Fruit fly (Drosophila melanogaster) whole organism, embryonic: Measurements from ENCODE around the gene CG34163.

Source experiments
- CG10147 ChIP-seq: fragments of 200-800 bp; sonication (Bioruptor generic); optimal IDR thresholded peaks from 2 replicates; lab custom pipeline; 2019; ENCODE audit warnings: missing biosample characterization, mild to moderate bottlenecking, missing genetic modification characterization, moderate library complexity
- CG1024 ChIP-seq: fragments of 200-800 bp; sonication (Bioruptor generic); IDR thresholded peaks from 2 replicates; pipeline ENCODE4 v1.3.6; 2022; ENCODE audit warnings: missing biosample characterization, missing genetic modification characterization
- CG10431 ChIP-seq: fragments of 200-800 bp; sonication (Bioruptor generic); optimal IDR thresholded peaks from 3 replicates; lab custom pipeline; 2018; ENCODE audit warnings: missing biosample characterization, mild to moderate bottlenecking, missing genetic modification characterization
- CG11247 ChIP-seq: fragments of 200-800 bp; sonication (Bioruptor generic); IDR thresholded peaks from 2 replicates; pipeline ENCODE4 v1.3.6; 2022; ENCODE audit warnings: missing biosample characterization, missing genetic modification characterization
- CG1233 ChIP-seq: fragments of 200-800 bp; sonication (Bioruptor generic); optimal IDR thresholded peaks from 4 replicates; lab custom pipeline; 2018; ENCODE audit warnings: missing biosample characterization, mild to moderate bottlenecking, missing genetic modification characterization
- CG12769 ChIP-seq: fragments of 200-800 bp; sonication (Bioruptor generic); optimal IDR thresholded peaks from 2 replicates; lab custom pipeline; 2019; ENCODE audit warnings: missing biosample characterization, mild to moderate bottlenecking, missing genetic modification characterization, moderate library complexity
- CG14965 ChIP-seq: fragments of 200-800 bp; sonication (Bioruptor generic); optimal IDR thresholded peaks from 2 replicates; lab custom pipeline; 2016; ENCODE audit warnings: missing biosample characterization, missing genetic modification characterization, borderline replicate concordance
- CG1647 ChIP-seq: fragments of 200-800 bp; sonication (Bioruptor generic); optimal IDR thresholded peaks from 3 replicates; lab custom pipeline; 2016; ENCODE audit warnings: missing biosample characterization, missing genetic modification characterization
- CG2202 ChIP-seq: fragments of 200-800 bp; sonication (Bioruptor generic); optimal IDR thresholded peaks from 2 replicates; lab custom pipeline; 2018; ENCODE audit warnings: missing biosample characterization, mild to moderate bottlenecking, missing genetic modification characterization
- CG32532 ChIP-seq: fragments of 200-800 bp; sonication (Bioruptor generic); IDR thresholded peaks from 2 replicates; pipeline ENCODE4 v1.3.6; 2022; ENCODE audit warnings: missing biosample characterization, missing genetic modification characterization
- CG4730 ChIP-seq: fragments of 200-800 bp; sonication (Bioruptor generic); IDR thresholded peaks from 2 replicates; pipeline ENCODE4 v1.3.6; 2022; ENCODE audit warnings: missing biosample characterization, missing genetic modification characterization
- CG5245 ChIP-seq: fragments of 200-800 bp; sonication (Bioruptor generic); optimal IDR thresholded peaks from 3 replicates; lab custom pipeline; 2016; ENCODE audit warnings: missing biosample characterization, missing genetic modification characterization
- CG7745 ChIP-seq: fragments of 200-800 bp; sonication (Bioruptor generic); optimal IDR thresholded peaks from 2 replicates; lab custom pipeline; 2018; ENCODE audit warnings: missing biosample characterization, mild to moderate bottlenecking, missing genetic modification characterization, moderate library complexity
- CG7963 ChIP-seq: fragments of 200-800 bp; sonication (Bioruptor generic); IDR thresholded peaks from 3 replicates; pipeline ENCODE4 v1.3.6; 2022; ENCODE audit warnings: missing biosample characterization, missing genetic modification characterization; ENCODE audit not compliant: partially characterized antibody
- CG7987 ChIP-seq: fragments of 200-800 bp; sonication (Bioruptor generic); optimal IDR thresholded peaks from 2 replicates; lab custom pipeline; 2018; ENCODE audit warnings: missing biosample characterization, mild to moderate bottlenecking, missing genetic modification characterization, moderate library complexity
- CG8089 ChIP-seq: fragments of 200-800 bp; sonication (Bioruptor generic); optimal IDR thresholded peaks from 3 replicates; lab custom pipeline; 2016; ENCODE audit warnings: missing biosample characterization, missing genetic modification characterization
- CG8765 ChIP-seq: fragments of 200-800 bp; sonication (Bioruptor generic); IDR thresholded peaks from 2 replicates; pipeline ENCODE4 v1.3.6; 2022; ENCODE audit warnings: missing biosample characterization, missing genetic modification characterization
- CG8924 ChIP-seq: fragments of 200-800 bp; optimal IDR thresholded peaks from 3 replicates; lab custom pipeline; 2019; ENCODE audit warnings: missing biosample characterization, mild to moderate bottlenecking, missing genetic modification characterization, moderate library complexity
- CkIIα-i1 ChIP-seq: fragments of 200-800 bp; sonication (Bioruptor generic); IDR thresholded peaks from 2 replicates; pipeline ENCODE4 v1.3.6; 2022; ENCODE audit warnings: missing biosample characterization, missing genetic modification characterization
- CoRest ChIP-seq: fragments of 200-800 bp; sonication (Bioruptor generic); optimal IDR thresholded peaks from 3 replicates; lab custom pipeline; 2018; ENCODE audit warnings: missing biosample characterization, mild to moderate bottlenecking, missing genetic modification characterization, moderate library complexity
- D19B ChIP-seq: fragments of 200-800 bp; sonication (Bioruptor generic); optimal IDR thresholded peaks from 2 replicates; lab custom pipeline; 2017; ENCODE audit warnings: missing biosample characterization, mild to moderate bottlenecking, missing genetic modification characterization
- E2f1 ChIP-seq: fragments of 200-800 bp; sonication (Bioruptor generic); IDR thresholded peaks from 2 replicates; pipeline ENCODE4 v1.3.6; 2022; ENCODE audit warnings: missing biosample characterization, missing genetic modification characterization
- E2f2 ChIP-seq: fragments of 200-800 bp; sonication (Bioruptor generic); IDR thresholded peaks from 2 replicates; pipeline ENCODE4 v1.3.6; 2022; ENCODE audit warnings: missing biosample characterization, missing genetic modification characterization
- HHEX ChIP-seq: fragments of 200-800 bp; sonication (Bioruptor generic); optimal IDR thresholded peaks from 3 replicates; lab custom pipeline; 2017; ENCODE audit warnings: missing biosample characterization, mild to moderate bottlenecking, missing genetic modification characterization, missing genetic modification reagents
- Hey ChIP-seq: fragments of 200-800 bp; sonication (Bioruptor generic); optimal IDR thresholded peaks from 3 replicates; lab custom pipeline; 2018; ENCODE audit warnings: missing biosample characterization, mild to moderate bottlenecking, missing genetic modification characterization
- Hr78 ChIP-seq, 2 experiments: fragments of 200-800 bp in 1 of 2; fragments of >200 bp in 1 of 2; sonication (Bioruptor generic) in 1 of 2; optimal IDR thresholded peaks; 2 replicates each; lab custom pipeline; 2017 to 2019; ENCODE audit warnings: missing biosample characterization in 2 of 2, missing genetic modification characterization in 2 of 2, mild to moderate bottlenecking in 1 of 2, moderate library complexity in 1 of 2
- Jarid2 ChIP-seq: fragments of 200-800 bp; sonication (Bioruptor generic); optimal IDR thresholded peaks from 3 replicates; lab custom pipeline; 2017; ENCODE audit warnings: mild to moderate bottlenecking, missing biosample characterization, missing genetic modification reagents, missing genetic modification characterization
- Lpt ChIP-seq: fragments of >200 bp; optimal IDR thresholded peaks from 2 replicates; lab custom pipeline; 2018; ENCODE audit warnings: missing biosample characterization, missing genetic modification characterization
- Mrtf ChIP-seq: fragments of 200-800 bp; sonication (Bioruptor generic); IDR thresholded peaks from 3 replicates; pipeline ENCODE4 v1.3.6; 2022; ENCODE audit warnings: missing biosample characterization, missing genetic modification characterization
- Optix ChIP-seq: fragments of 200-800 bp; sonication (Bioruptor generic); IDR thresholded peaks from 3 replicates; pipeline ENCODE4 v1.3.6; 2022; ENCODE audit warnings: missing biosample characterization, missing genetic modification characterization
- Sin3A ChIP-seq: fragments of >200 bp; optimal IDR thresholded peaks from 2 replicates; lab custom pipeline; 2018
- Taf1 ChIP-seq: fragments of 200-800 bp; sonication (Bioruptor generic); IDR thresholded peaks from 2 replicates; pipeline ENCODE4 v1.3.6; 2022; ENCODE audit warnings: missing biosample characterization, missing genetic modification characterization
- Xrp1 ChIP-seq: fragments of 200-800 bp; sonication (Bioruptor generic); IDR thresholded peaks from 2 replicates; pipeline ENCODE4 v1.3.6; 2022; ENCODE audit warnings: missing biosample characterization, missing genetic modification characterization
- ato ChIP-seq: fragments of 200-800 bp; sonication (Bioruptor generic); IDR thresholded peaks from 2 replicates; pipeline ENCODE4 v1.3.6; 2022; ENCODE audit warnings: missing biosample characterization, missing genetic modification characterization; ENCODE audit not compliant: partially characterized antibody
- caup ChIP-seq: fragments of 200-800 bp; sonication (Bioruptor generic); optimal IDR thresholded peaks from 3 replicates; lab custom pipeline; 2017; ENCODE audit warnings: missing biosample characterization, mild to moderate bottlenecking, missing genetic modification characterization, moderate library complexity; ENCODE audit not compliant: severe bottlenecking
- crol ChIP-seq: fragments of 200-800 bp; sonication (Bioruptor generic); IDR thresholded peaks from 2 replicates; pipeline ENCODE4 v1.3.6; 2022; ENCODE audit warnings: missing biosample characterization, missing genetic modification characterization
- dimm ChIP-seq: fragments of 200-800 bp; sonication (Bioruptor generic); IDR thresholded peaks from 2 replicates; pipeline ENCODE4 v1.3.6; 2022; ENCODE audit warnings: missing biosample characterization, missing genetic modification characterization
- ems ChIP-seq: fragments of 200-800 bp; sonication (Bioruptor generic); optimal IDR thresholded peaks from 3 replicates; lab custom pipeline; 2016; ENCODE audit warnings: missing biosample characterization, missing genetic modification characterization
- exex ChIP-seq: fragments of 200-800 bp; sonication (Bioruptor generic); optimal IDR thresholded peaks from 4 replicates; lab custom pipeline; 2018; ENCODE audit warnings: missing biosample characterization, mild to moderate bottlenecking, missing genetic modification characterization, moderate library complexity
- gcm2 ChIP-seq: fragments of 200-800 bp; sonication (Bioruptor generic); optimal IDR thresholded peaks from 2 replicates; lab custom pipeline; 2016; ENCODE audit warnings: missing biosample characterization, missing genetic modification characterization
- hbn ChIP-seq: fragments of 200-800 bp; sonication (Bioruptor generic); IDR thresholded peaks from 2 replicates; pipeline ENCODE4 v1.3.6; 2022; ENCODE audit warnings: missing biosample characterization, missing genetic modification characterization; ENCODE audit not compliant: partially characterized antibody
- hth ChIP-seq: fragments of >200 bp; optimal IDR thresholded peaks from 2 replicates; lab custom pipeline; 2017; ENCODE audit warnings: inconsistent platforms
- mam ChIP-seq: fragments of 200-800 bp; sonication (Bioruptor generic); optimal IDR thresholded peaks from 3 replicates; lab custom pipeline; 2016; ENCODE audit warnings: missing biosample characterization, missing genetic modification characterization
- nerfin-2 ChIP-seq: fragments of 200-800 bp; sonication (Bioruptor generic); IDR thresholded peaks from 2 replicates; pipeline ENCODE4 v1.3.6; 2022; ENCODE audit warnings: missing biosample characterization, missing genetic modification characterization; ENCODE audit not compliant: partially characterized antibody
- shn ChIP-seq: fragments of 200-800 bp; sonication (Bioruptor generic); optimal IDR thresholded peaks from 3 replicates; lab custom pipeline; 2016; ENCODE audit warnings: missing biosample characterization, missing genetic modification characterization
- sim ChIP-seq: fragments of 200-800 bp; sonication (Bioruptor generic); IDR thresholded peaks from 2 replicates; pipeline ENCODE4 v1.3.6; 2022; ENCODE audit warnings: missing biosample characterization, missing genetic modification characterization
- so ChIP-seq: fragments of 200-800 bp; sonication (Bioruptor generic); IDR thresholded peaks from 3 replicates; pipeline ENCODE4 v1.3.6; 2022; ENCODE audit warnings: missing biosample characterization, missing genetic modification characterization
- sob ChIP-seq: fragments of 200-800 bp; sonication (Bioruptor generic); IDR thresholded peaks from 2 replicates; pipeline ENCODE4 v1.3.6; 2022; ENCODE audit warnings: missing biosample characterization, missing genetic modification characterization
- vfl ChIP-seq: fragments of 200-800 bp; sonication (Bioruptor generic); optimal IDR thresholded peaks from 2 replicates; lab custom pipeline; 2016; ENCODE audit warnings: missing biosample characterization, missing genetic modification characterization
- yki ChIP-seq: fragments of >200 bp; optimal IDR thresholded peaks from 3 replicates; lab custom pipeline; 2018

The CG34163 gene

DNA sequence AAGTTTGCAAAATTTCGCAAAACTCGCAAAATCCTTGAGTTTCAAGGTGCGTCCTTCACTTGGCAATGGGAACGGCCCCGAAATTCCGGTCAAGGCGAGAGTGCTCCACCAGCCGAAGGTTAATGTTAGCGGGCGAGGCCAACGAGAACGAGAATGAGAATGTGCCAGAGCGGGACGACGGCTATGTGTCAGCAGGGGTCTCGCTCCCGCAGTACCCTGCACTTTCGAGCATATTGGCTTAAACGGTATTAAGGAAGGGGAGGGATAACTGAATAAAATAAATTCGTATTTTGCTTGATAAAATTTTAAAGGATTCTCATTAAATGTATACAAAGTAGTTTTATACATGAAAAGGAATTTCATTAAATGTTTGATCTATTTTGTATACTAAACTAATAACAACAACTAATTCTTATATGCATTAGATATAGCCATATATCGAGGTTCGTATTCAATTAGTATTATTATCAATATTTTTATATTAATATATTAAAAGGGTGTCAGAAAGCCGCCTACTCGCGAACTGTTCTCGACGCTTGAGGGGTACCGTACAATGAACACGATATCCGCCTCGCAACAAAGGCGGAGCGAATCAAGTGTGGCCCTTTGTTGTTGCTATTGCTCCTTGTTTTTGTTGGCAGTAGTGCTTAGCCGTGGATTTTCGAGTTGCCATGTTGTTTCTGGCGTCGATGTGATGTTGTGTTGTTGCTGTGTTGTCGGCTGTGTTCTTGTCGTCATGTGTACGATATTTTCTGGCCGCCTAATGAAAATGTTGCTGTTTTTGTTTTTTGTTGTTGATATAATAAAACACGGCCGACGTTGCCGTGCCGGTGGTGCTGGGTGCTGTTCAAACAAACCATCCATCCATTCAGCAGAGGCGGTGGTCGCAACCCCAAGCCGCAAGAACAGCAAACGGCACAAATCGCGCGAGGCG lies 18.6 kb downstream of the CG34163 start (continued):
- no peak for TF ChIP-seq nerfin-2 (GFP tag; lab: Robert Waterston, UW)
- peak; percentile 73 for TF ChIP-seq ems (GFP tag; lab: Kevin White, UChicago)
- TF ChIP-seq shn (GFP tag; lab: Kevin White, UChicago): peak; percentile 77
- peak; percentile 95 for TF ChIP-seq CG1233
- TF ChIP-seq CG8765 (GFP tag; lab: Robert Waterston, UW): no peak
- TF ChIP-seq CoRest (tag; lab: Kevin White, UChicago): peak; percentile 99
- TF ChIP-seq sob (GFP tag; lab: Robert Waterston, UW): no peak
- TF ChIP-seq ato: no peak
- no peak for TF ChIP-seq CG1024
- TF ChIP-seq CkIIα-i1 (GFP tag; lab: Robert Waterston, UW): no peak
- TF ChIP-seq Mrtf: no peak
- peak; percentile 56 for TF ChIP-seq CG7987 (GFP tag; lab: Kevin White, UChicago)
- no peak for TF ChIP-seq Sin3A (lab: Kevin White, UChicago)
- TF ChIP-seq so (GFP tag; lab: Robert Waterston, UW): no peak
- TF ChIP-seq vfl (GFP tag; lab: Kevin White, UChicago): peak; percentile 60
- TF ChIP-seq CG10147 (GFP tag; lab: Kevin White, UChicago): peak; percentile 95
- peak; percentile 28 for TF ChIP-seq CG1647 (GFP tag; lab: Kevin White, UChicago)
- TF ChIP-seq E2f1 (GFP tag; lab: Robert Waterston, UW): no peak
- no peak for TF ChIP-seq hth (lab: Kevin White, UChicago)
- no peak for TF ChIP-seq Lpt (GFP tag; lab: Kevin White, UChicago)
- TF ChIP-seq Jarid2 (GFP tag; lab: Kevin White, UChicago): peak; percentile 79
- no peak for TF ChIP-seq yki (lab: Kevin White, UChicago)
- no peak for TF ChIP-seq CG7745 (tag; lab: Kevin White, UChicago)
- peak; percentile 98 for TF ChIP-seq CG8924 (tag; lab: Kevin White, UChicago)
- no peak for TF ChIP-seq dimm
- TF ChIP-seq Hr78 (GFP tag; optimal IDR thresholded peaks at IDR 0.05; lab: Kevin White, UChicago): peak in 1 of 2 experiments; percentile 33
- no peak for TF ChIP-seq sim (GFP tag; lab: Robert Waterston, UW)
- peak; percentile 81 for TF ChIP-seq CG5245 (GFP tag; lab: Kevin White, UChicago)
- peak; percentile 96 for TF ChIP-seq D19B
- TF ChIP-seq CG4730: no peak
- peak; percentile 12 for TF ChIP-seq CG14965 (GFP tag; lab: Kevin White, UChicago)
- TF ChIP-seq Optix (GFP tag; lab: Robert Waterston, UW): no peak
- no peak for TF ChIP-seq CG32532 (GFP tag; lab: Robert Waterston, UW)
- peak; percentile 87 for TF ChIP-seq CG2202 (tag; lab: Kevin White, UChicago)
- peak; percentile 69 for TF ChIP-seq mam (GFP tag; lab: Kevin White, UChicago)
- peak; percentile 36 for TF ChIP-seq gcm2
- TF ChIP-seq CG11247: no peak
- no peak for TF ChIP-seq hbn (GFP tag; lab: Robert Waterston, UW)
- peak; percentile 88 for TF ChIP-seq CG10431 (GFP tag; lab: Kevin White, UChicago)
- peak; percentile 94 for TF ChIP-seq caup (GFP tag; lab: Kevin White, UChicago)
- peak; percentile 31 for TF ChIP-seq Hey (tag; lab: Kevin White, UChicago)
- TF ChIP-seq exex (tag; lab: Kevin White, UChicago): peak; percentile 75
- no peak for TF ChIP-seq E2f2 (GFP tag; lab: Robert Waterston, UW)
- peak; percentile 93 for TF ChIP-seq HHEX
- no peak for TF ChIP-seq Taf1 (GFP tag; lab: Robert Waterston, UW)
- no peak for TF ChIP-seq Xrp1 (GFP tag; lab: Robert Waterston, UW)
- no peak for TF ChIP-seq crol (GFP tag; lab: Robert Waterston, UW)
- no peak for TF ChIP-seq CG7963 (GFP tag; lab: Robert Waterston, UW)
- TF ChIP-seq CG8089: peak; percentile 63
- peak; percentile 9 for TF ChIP-seq CG12769 (tag; lab: Kevin White, UChicago)
